Worm (Caenorhabditis elegans): ENCODE results near the gene aass-1.

The aass-1 gene

DNA sequence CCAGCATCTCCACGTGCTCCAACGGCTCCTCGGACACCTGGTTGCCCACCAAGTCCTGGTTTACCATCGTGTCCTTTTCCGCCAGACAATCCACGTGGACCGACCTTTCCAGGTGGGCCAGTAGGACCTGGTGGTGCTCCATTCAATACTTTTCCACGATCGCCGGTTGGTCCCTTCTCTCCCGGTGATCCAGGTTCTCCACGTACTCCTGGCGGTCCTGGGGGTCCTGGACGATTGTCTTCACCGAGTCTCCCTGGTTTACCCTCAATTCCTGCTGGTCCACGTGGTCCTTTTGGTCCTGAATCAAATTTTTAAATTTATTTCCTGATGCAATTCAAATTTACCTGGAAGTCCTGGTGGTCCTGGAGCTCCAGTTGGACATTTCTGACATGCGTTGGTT, 13.4 kb downstream of the aass-1 start:
- no peak for TF ChIP-seq D2030.7 (GFP tag; IDR thresholded peaks at IDR 0.05)
- TF ChIP-seq snpc-1.3 (tag; optimal IDR thresholded peaks at IDR 0.05; ENCODE audit: insufficient read depth), result no peak
- TF ChIP-seq zfh-2 (GFP tag; conservative IDR thresholded peaks at IDR 0.05), result peak; percentile 56
- TF ChIP-seq sea-2 (GFP tag; IDR thresholded peaks at IDR 0.05), result no peak

DNA sequence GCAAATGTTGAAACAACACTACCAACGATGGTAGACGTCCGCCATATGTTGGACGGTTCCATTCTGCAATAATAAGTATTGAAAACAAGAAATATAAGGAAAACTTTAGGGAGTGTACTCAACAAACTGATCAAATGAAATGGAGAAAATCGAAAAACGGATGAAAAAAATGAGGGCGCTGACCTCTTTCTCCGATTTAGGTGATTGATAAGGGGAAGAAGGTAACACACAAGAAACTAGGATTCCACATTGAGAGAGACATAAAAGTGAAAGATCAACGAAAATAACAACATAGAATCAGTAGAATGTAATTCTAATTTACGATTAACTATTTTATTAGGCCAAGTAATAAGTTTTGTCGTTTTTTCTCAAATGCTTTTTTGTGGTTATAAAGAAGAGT, 14.2 kb downstream of the aass-1 start, which contains the start of gene dpy-9:
Gene dpy-9 (minus strand): TSS at position 63 of the 400 bp plus-strand sequence.
- TF ChIP-seq ccch-3 (GFP tag; optimal IDR thresholded peaks at IDR 0.05) (no peak), ekl-4 (GFP tag; IDR thresholded peaks at IDR 0.05) (no peak), mxl-1 (tag; optimal IDR thresholded peaks at IDR 0.05) (no peak), F57C9.4 (tag; optimal IDR thresholded peaks at IDR 0.05) (no peak), madf-6 (GFP tag; IDR thresholded peaks at IDR 0.05) (no peak)

DNA sequence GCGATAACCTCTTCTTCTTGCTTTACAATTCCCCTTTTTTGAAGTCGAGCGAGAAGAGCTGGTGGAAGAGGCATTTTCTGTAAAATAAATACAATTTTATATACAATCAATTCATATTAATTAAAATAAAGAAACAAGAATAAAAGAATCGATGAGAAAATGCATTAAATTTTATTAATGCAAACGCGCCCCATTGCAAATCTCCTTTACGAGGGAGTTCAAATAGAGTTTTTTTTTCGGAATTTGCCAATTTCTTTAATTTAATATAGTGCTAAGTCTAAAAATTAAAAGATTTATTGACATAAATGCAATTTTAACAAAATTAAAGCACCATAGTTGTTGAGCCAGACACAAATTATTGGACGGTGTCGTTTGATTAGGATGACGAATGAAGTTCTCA, 16.7 kb downstream of the aass-1 start, which contains the start of gene pqbp-1.1:
Gene pqbp-1.1 (minus strand): TSS at position 77 of the 400 bp plus-strand sequence.
- no peak for TF ChIP-seq F22D6.2 (tag; optimal IDR thresholded peaks at IDR 0.05)
- no peak for TF ChIP-seq ztf-25 (GFP tag; IDR thresholded peaks at IDR 0.05)
- no peak for TF ChIP-seq let-607 (tag; optimal IDR thresholded peaks at IDR 0.05)
- no peak for TF ChIP-seq akir-1 (GFP tag; optimal IDR thresholded peaks at IDR 0.05)
- TF ChIP-seq ama-1 (optimal IDR thresholded peaks at IDR 0.05), result no peak
- TF ChIP-seq ama-1 (GFP tag; optimal IDR thresholded peaks at IDR 0.05), result peak in 1 of 2 experiments; percentile 19
- no peak for TF ChIP-seq tbx-9 (tag; optimal IDR thresholded peaks at IDR 0.05; ENCODE audit: borderline replicate concordance)
- no peak for TF ChIP-seq F52B5.7 (tag; optimal IDR thresholded peaks at IDR 0.05)
- TF ChIP-seq ceh-27 (GFP tag; optimal IDR thresholded peaks at IDR 0.05), result no peak
- TF ChIP-seq xnd-1 (tag; optimal IDR thresholded peaks at IDR 0.05), result no peak
- TF ChIP-seq hlh-26 (GFP tag; conservative IDR thresholded peaks at IDR 0.05), result no peak
- TF ChIP-seq attf-6 (GFP tag; IDR thresholded peaks at IDR 0.05), result no peak
- TF ChIP-seq nhr-120 (GFP tag; IDR thresholded peaks at IDR 0.05), result no peak
- no peak for TF ChIP-seq hrde-1 (tag; optimal IDR thresholded peaks at IDR 0.05; ENCODE audit: borderline replicate concordance)
- no peak for TF ChIP-seq cebp-1 (GFP tag; IDR thresholded peaks at IDR 0.05)
- no peak for TF ChIP-seq cebp-1 (tag; optimal IDR thresholded peaks at IDR 0.05)
- no peak for TF ChIP-seq D2030.7 (GFP tag; IDR thresholded peaks at IDR 0.05)
- TF ChIP-seq fkh-3 (tag; optimal IDR thresholded peaks at IDR 0.05), result no peak
- TF ChIP-seq ceh-40 (GFP tag; IDR thresholded peaks at IDR 0.05), result no peak
- peak; percentile 55 for TF ChIP-seq efl-1 (GFP tag; optimal IDR thresholded peaks at IDR 0.05)
- peak; percentile 79 for TF ChIP-seq lin-54 (GFP tag; optimal IDR thresholded peaks at IDR 0.05)
- TF ChIP-seq lin-35 (GFP tag; optimal IDR thresholded peaks at IDR 0.05), result peak in 1 of 3 experiments; percentile 90
- no peak for TF ChIP-seq rpc-1 (optimal IDR thresholded peaks at IDR 0.05)
- no peak for TF ChIP-seq rpc-1 (tag; optimal IDR thresholded peaks at IDR 0.05)
- TF ChIP-seq F55B11.4 (tag; optimal IDR thresholded peaks at IDR 0.05; ENCODE audit: borderline replicate concordance, insufficient read depth), result no peak
- TF ChIP-seq lin-40 (tag; optimal IDR thresholded peaks at IDR 0.05), result peak; percentile 32
- no peak for TF ChIP-seq B0261.1 (tag; optimal IDR thresholded peaks at IDR 0.05)
- no peak for TF ChIP-seq ceh-91 (GFP tag; IDR thresholded peaks at IDR 0.05)
- TF ChIP-seq C17E4.6 (GFP tag; IDR thresholded peaks at IDR 0.05), result no peak
- TF ChIP-seq bed-2 (GFP tag; IDR thresholded peaks at IDR 0.05), result no peak
- no peak for TF ChIP-seq madf-8 (GFP tag; conservative IDR thresholded peaks at IDR 0.05)
- no peak for TF ChIP-seq madf-6 (GFP tag; IDR thresholded peaks at IDR 0.05)
- no peak for TF ChIP-seq egrh-3 (GFP tag; IDR thresholded peaks at IDR 0.05)
- no peak for TF ChIP-seq let-526 (GFP tag; IDR thresholded peaks at IDR 0.05)
- no peak for TF ChIP-seq sea-2 (GFP tag; IDR thresholded peaks at IDR 0.05)
- TF ChIP-seq egl-44 (GFP tag; IDR thresholded peaks at IDR 0.05), result no peak
- TF ChIP-seq nhr-179 (tag; optimal IDR thresholded peaks at IDR 0.05), result no peak
- no peak for TF ChIP-seq B0019.2 (GFP tag; conservative IDR thresholded peaks at IDR 0.05)
- peak; percentile 88 for TF ChIP-seq mcd-1 (GFP tag; IDR thresholded peaks at IDR 0.05)
- no peak for TF ChIP-seq Y53F4B.3 (GFP tag; IDR thresholded peaks at IDR 0.05)
- no peak for TF ChIP-seq ekl-4 (GFP tag; IDR thresholded peaks at IDR 0.05)
